Worm (Caenorhabditis elegans): Measurements from ENCODE around the gene F33E11.3.

The F33E11.3 gene

ce11 chrV:304613-305012, at the start of gene F33E11.3:
F33E11.3 (minus strand) TSS chrV:304713.
- no peak for TF ChIP-seq xnd-1 (tag; optimal IDR thresholded peaks at IDR 0.05)
- TF ChIP-seq ekl-4 (GFP tag; IDR thresholded peaks at IDR 0.05), result no peak
- no peak for TF ChIP-seq madf-6 (GFP tag; IDR thresholded peaks at IDR 0.05)
- no peak for TF ChIP-seq cebp-1 (GFP tag; IDR thresholded peaks at IDR 0.05)
- peak; percentile 71 for TF ChIP-seq cebp-1 (tag; optimal IDR thresholded peaks at IDR 0.05)

- TF ChIP-seq ets-4 (GFP tag; optimal IDR thresholded peaks at IDR 0.05) (no peak), unc-62 (GFP tag; optimal IDR thresholded peaks at IDR 0.05) (no peak), ztf-3 (GFP tag; optimal IDR thresholded peaks at IDR 0.05) (no peak), tbp1 (GFP tag; optimal IDR thresholded peaks at IDR 0.05) (no peak), F57A8.1 (GFP tag; optimal IDR thresholded peaks at IDR 0.05) (no peak), xnd-1 (tag; optimal IDR thresholded peaks at IDR 0.05) (no peak), B0261.1 (tag; optimal IDR thresholded peaks at IDR 0.05) (no peak), tbx-9 (tag; optimal IDR thresholded peaks at IDR 0.05; ENCODE audit: borderline replicate concordance) (no peak)
Measured at ce11 chrV:351787-352186, 47.3 kb upstream of the F33E11.3 start.

DNA sequence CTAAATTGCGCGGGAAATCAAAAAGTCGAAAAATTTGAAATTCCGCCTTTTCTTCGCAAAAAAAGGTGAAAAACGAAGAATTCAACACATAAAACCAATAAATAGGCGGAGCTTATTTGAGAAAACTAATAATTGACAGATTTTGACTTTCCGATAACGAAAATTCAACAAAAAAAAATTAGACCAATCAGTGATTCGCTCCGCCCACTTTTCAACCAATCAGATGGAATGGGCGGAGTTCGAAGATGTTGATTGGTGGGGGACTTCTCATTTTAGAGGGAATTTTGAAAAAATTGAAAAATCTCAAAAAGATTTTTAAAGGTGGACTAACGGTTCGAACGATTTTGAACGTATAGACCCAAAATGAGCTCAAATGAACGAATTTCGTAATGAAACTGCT, 46.3 kb upstream of the F33E11.3 start:
- TF ChIP-seq zfh-2 (GFP tag; conservative IDR thresholded peaks at IDR 0.05) (no peak), K12H6.12 (tag; optimal IDR thresholded peaks at IDR 0.05) (no peak), nfyb-1 (GFP tag; IDR thresholded peaks at IDR 0.05) (peak; percentile 16; the same call in 1 of the 2 replicates)

ce11 chrV:349054-349453, 44.5 kb upstream of the F33E11.3 start, which contains the start of gene atg-9:
atg-9 (plus strand) TSS chrV:349385.
- peak; percentile 45 for TF ChIP-seq ama-1 (optimal IDR thresholded peaks at IDR 0.05)
- no peak for TF ChIP-seq ama-1 (GFP tag; optimal IDR thresholded peaks at IDR 0.05)
- TF ChIP-seq F52B5.7 (tag; optimal IDR thresholded peaks at IDR 0.05), result no peak
- TF ChIP-seq snpc-4 (GFP tag; optimal IDR thresholded peaks at IDR 0.05), result no peak
- TF ChIP-seq snpc-4 (tag; optimal IDR thresholded peaks at IDR 0.05), result peak in 2 of 4 experiments; percentile 29 to 53
- peak; percentile 98 for TF ChIP-seq mcd-1 (GFP tag; IDR thresholded peaks at IDR 0.05)
- TF ChIP-seq nfyb-1 (GFP tag; IDR thresholded peaks at IDR 0.05), result peak; percentile 81
- no peak for TF ChIP-seq mes-4 (tag; optimal IDR thresholded peaks at IDR 0.05)
- TF ChIP-seq zim-3 (tag; optimal IDR thresholded peaks at IDR 0.05), result no peak
- TF ChIP-seq Y53G8AR.9 (GFP tag; conservative IDR thresholded peaks at IDR 0.05), result peak; percentile 81
- TF ChIP-seq lin-26 (GFP tag; IDR thresholded peaks at IDR 0.05), result peak; percentile 69; the same call in 1 of the 2 replicates
- TF ChIP-seq B0035.1 (tag; optimal IDR thresholded peaks at IDR 0.05), result no peak
- no peak for TF ChIP-seq hrde-1 (tag; optimal IDR thresholded peaks at IDR 0.05; ENCODE audit: borderline replicate concordance)
- no peak for TF ChIP-seq ccch-3 (GFP tag; optimal IDR thresholded peaks at IDR 0.05)
- no peak for TF ChIP-seq cebp-2 (GFP tag; IDR thresholded peaks at IDR 0.05)
- TF ChIP-seq bed-2 (GFP tag; IDR thresholded peaks at IDR 0.05), result no peak
- no peak for TF ChIP-seq hlh-26 (GFP tag; conservative IDR thresholded peaks at IDR 0.05)
- peak; percentile 66; the same call in 1 of the 2 replicates for TF ChIP-seq let-526 (GFP tag; IDR thresholded peaks at IDR 0.05)
- peak; percentile 41 for TF ChIP-seq repo-1 (tag; optimal IDR thresholded peaks at IDR 0.05)
- no peak for TF ChIP-seq pha-4 (tag; optimal IDR thresholded peaks at IDR 0.05)
- no peak for TF ChIP-seq egl-18 (GFP tag; IDR thresholded peaks at IDR 0.05)
- TF ChIP-seq egrh-3 (GFP tag; IDR thresholded peaks at IDR 0.05), result peak; percentile 84
- no peak for TF ChIP-seq F55B11.4 (tag; optimal IDR thresholded peaks at IDR 0.05; ENCODE audit: borderline replicate concordance, insufficient read depth)
- TF ChIP-seq lag-1 (GFP tag; IDR thresholded peaks at IDR 0.05), result no peak
- TF ChIP-seq ekl-4 (GFP tag; IDR thresholded peaks at IDR 0.05), result no peak
- no peak for TF ChIP-seq let-607 (tag; optimal IDR thresholded peaks at IDR 0.05)
- TF ChIP-seq nfya-2 (GFP tag; IDR thresholded peaks at IDR 0.05), result no peak
- no peak for TF ChIP-seq F33H1.4 (GFP tag; IDR thresholded peaks at IDR 0.05)
- peak; percentile 62 for TF ChIP-seq zfh-2 (GFP tag; conservative IDR thresholded peaks at IDR 0.05)
- TF ChIP-seq lin-40 (tag; optimal IDR thresholded peaks at IDR 0.05), result no peak
- peak; percentile 64; the same call in 1 of the 2 replicates for TF ChIP-seq Y95B8A.8 (GFP tag; IDR thresholded peaks at IDR 0.05)
- TF ChIP-seq hsf-1 (GFP tag; IDR thresholded peaks at IDR 0.05), result no peak; the same call in 1 of the 2 replicates
- TF ChIP-seq ztf-6 (GFP tag; IDR thresholded peaks at IDR 0.05), result no peak
